Fruit fly (Drosophila melanogaster): ENCODE measurements around the gene CG32599.

DNA sequence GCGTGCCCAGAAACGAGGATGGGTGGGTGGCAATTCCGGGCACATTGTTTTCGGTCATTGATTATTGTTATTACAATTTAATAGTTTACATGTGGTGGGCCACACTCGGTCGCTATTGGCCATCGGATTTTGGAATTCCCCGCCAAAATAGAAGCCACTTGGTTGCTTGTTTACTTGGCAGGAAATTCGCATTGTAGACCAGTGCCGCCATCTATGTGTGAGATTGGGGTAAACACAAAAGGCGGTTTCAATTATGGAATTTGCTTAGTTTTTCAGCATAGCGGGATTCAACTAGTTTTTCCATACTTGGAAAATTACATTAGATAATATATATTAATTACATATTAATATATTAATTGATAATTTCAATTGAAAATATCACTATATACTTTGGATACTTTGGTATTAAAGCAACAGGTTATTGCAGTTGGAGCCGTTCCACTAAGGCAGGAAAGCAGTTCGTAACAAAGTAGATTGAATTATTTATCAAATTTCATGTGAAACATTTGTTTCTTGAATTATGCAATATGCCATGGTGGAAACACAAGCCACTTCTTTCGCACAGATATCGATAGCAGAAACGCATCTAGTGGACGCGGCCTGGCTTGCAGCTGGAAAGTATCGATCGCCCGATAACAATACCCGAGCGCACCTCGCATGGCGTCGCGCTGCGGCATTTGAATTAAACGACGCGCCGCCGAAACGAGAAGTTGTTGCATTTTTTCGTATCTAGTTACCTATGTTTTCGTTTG is 3.7 kb downstream of the CG32599 start, which contains the start of gene mud:
- TF ChIP-seq CG17806 (tag; optimal IDR thresholded peaks at IDR 0.05) (peak; percentile 8), CG12605 (GFP tag; IDR thresholded peaks at IDR 0.05) (no peak), CG8301 (tag; optimal IDR thresholded peaks at IDR 0.05) (no peak), CG15710 (tag; optimal IDR thresholded peaks at IDR 0.05) (no peak), CG10348 (GFP tag; IDR thresholded peaks at IDR 0.05) (no peak), CG8159 (tag; optimal IDR thresholded peaks at IDR 0.05) (no peak)

Data from whole organism, pupa.